Fruit fly (Drosophila melanogaster) ovary, adult (tissue): ENCODE results near the gene CG14218.

ENCODE experiments used
- CG17801 ChIP-seq: fragments of 200-800 bp; optimal IDR thresholded peaks from 2 replicates; lab custom pipeline; 2019; ENCODE audit warnings: missing biosample characterization, mild to moderate bottlenecking, missing genetic modification characterization, moderate library complexity; ENCODE audit not compliant: partially characterized antibody

Gene CG14218

DNA sequence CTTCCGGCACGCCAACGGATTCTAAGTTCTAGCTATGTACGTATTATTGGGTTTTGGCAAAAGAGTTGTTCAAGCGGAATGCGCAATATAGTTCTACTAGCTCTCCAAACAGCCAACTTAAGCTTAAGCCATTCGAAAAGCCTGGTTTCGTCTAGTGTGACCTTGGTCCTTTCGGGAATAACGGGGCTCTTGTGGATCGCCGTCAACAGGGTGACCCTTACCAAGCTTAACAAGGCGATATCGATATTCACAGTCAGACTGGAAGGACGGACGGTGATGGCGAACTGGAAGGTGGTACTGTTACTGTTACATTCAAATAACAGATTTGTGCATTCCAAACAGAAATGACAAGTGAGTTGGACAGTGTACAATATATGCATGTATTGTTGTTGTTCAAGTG is 8.1 kb downstream of the CG14218 start:
- no peak for TF ChIP-seq CG17801 (GFP tag; lab: Kevin White, UChicago)

- TF ChIP-seq CG17801 (GFP tag; lab: Kevin White, UChicago), result no peak
These were observed 16.0 kb downstream of the CG14218 start, which contains the start of the genes Grip84 and car for dm6 chrX:19565714-19566316. Gene Grip84 (minus strand): TSS chrX:19565764. Gene car (plus strand): TSS chrX:19566019.

- TF ChIP-seq CG17801 (GFP tag; lab: Kevin White, UChicago), result no peak
These were observed 32.2 kb downstream of the CG14218 start for dm6 chrX:19549570-19549969.

- TF ChIP-seq CG17801 (GFP tag; lab: Kevin White, UChicago), result no peak
These were observed 33.3 kb downstream of the CG14218 start for dm6 chrX:19548438-19548837.

DNA sequence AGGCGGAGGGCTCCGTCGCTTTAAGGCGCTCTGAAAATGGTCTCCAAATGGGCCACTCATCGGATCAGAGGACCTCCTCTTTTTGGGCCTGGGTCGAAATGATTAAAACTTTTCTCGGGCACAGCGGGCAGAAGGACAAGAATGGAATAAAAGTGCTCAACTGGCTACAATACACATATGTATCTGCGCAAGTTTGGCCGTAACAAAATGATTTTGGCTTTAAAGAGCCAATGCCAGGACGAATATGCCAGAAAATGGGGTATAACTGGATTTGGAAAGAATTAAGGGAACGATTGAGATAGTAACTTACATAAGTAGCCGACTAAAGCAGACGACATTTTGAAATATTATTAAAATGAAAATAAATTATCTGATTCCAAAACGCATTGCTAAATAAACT is 34.4 kb downstream of the CG14218 start, which contains the start of gene CG32532:
Gene CG32532 (minus strand): TSS at position 101 of the 400 bp plus-strand sequence.
- TF ChIP-seq CG17801 (GFP tag; lab: Kevin White, UChicago), result no peak

DNA sequence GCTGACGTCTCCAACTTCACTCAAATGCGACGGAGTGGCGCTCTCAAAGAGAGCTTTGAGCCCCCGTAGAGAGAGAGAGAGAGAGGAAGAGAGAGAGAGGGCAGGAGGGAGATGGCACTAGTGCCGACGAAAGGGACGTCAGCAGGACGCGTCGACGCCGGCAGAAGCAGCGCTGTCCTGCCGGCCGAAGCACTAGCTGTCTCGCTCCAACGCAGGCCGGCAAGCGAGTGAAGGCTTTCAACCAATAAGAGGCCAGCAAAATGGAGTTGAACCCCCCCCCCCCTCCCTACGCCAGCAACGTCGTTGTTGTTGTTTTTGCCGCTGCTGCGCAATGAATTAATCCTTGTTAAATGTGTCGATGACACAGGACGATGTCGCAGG is 35.1 kb downstream of the CG14218 start:
- TF ChIP-seq CG17801 (GFP tag; lab: Kevin White, UChicago), result no peak

DNA sequence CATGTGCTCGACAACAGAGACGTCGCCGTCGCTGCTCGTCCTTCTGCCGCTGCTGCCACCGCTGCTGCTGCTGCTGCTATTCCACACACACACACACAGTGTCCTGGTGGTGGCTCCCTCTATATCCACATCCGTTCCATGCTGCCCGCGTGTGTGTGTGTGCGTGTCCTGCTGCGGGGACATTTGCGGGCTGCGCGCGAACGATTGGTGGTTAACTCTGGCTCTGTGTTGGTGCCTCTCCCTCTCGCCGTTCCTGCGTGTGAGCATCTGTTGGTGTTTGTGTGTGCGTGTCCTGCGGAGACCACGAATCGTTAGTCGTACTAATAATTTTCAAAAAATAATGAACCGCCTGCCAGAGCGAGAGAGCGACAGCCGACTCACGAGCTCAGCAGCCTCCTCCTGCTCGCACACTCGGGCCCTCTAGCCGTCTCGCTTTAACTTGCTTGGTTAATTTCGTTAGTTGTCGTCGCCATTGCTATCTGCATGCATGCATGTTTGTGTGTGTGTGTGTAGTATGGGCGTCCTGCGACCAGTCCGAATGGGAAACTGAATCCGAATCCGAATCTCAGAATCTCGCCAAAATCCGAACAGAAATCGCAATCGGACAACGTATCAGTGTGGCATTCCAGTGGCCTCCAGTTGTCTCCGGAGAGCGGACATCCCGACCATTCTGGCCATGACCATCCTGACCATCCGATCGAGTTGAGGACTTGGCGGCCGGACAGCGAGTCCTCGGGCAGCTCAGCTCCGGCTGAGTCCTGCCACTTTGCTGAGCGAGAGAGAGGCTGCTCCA is 35.7 kb downstream of the CG14218 start:
- no peak for TF ChIP-seq CG17801 (GFP tag; lab: Kevin White, UChicago)

- TF ChIP-seq CG17801 (GFP tag; lab: Kevin White, UChicago), result no peak
These were observed 46.4 kb downstream of the CG14218 start for dm6 chrX:19535394-19535793.

- TF ChIP-seq CG17801 (GFP tag; lab: Kevin White, UChicago), result no peak
These were observed 50.1 kb downstream of the CG14218 start, which contains the start of gene CG12231 for dm6 chrX:19531642-19532041. Gene CG12231 (minus strand): TSS chrX:19531742.
